Worm (Caenorhabditis elegans): ENCODE results near the gene ykt-6.
A peak's percentile ranks its signal among the peaks of the same experiment; 100 is the strongest.
"Not testable (repeated sequence)": the region's sequence is repeated elsewhere in the genome, so short reads cannot be mapped to it uniquely, and the experiment has no call there.

ykt-6 gene

ce11 chrIII:7239416-7239815 is 48.0 kb downstream of the ykt-6 start:
- TF ChIP-seq pag-3 (tag; optimal IDR thresholded peaks at IDR 0.05; ENCODE audit: borderline replicate concordance, insufficient read depth): no peak
- TF ChIP-seq nhr-85 (tag): no peak
- no peak for TF ChIP-seq lin-14 (GFP tag; optimal IDR thresholded peaks at IDR 0.05)
- no peak for TF ChIP-seq nhr-71 (tag; optimal IDR thresholded peaks at IDR 0.05)
- no peak for TF ChIP-seq unc-30 (tag; optimal IDR thresholded peaks at IDR 0.05)
- TF ChIP-seq lin-35 (GFP tag; optimal IDR thresholded peaks at IDR 0.05): no peak
- TF ChIP-seq mab-9 (GFP tag; IDR thresholded peaks at IDR 0.05): no peak
- TF ChIP-seq zip-4 (GFP tag; optimal IDR thresholded peaks at IDR 0.05): no peak
- no peak for TF ChIP-seq zag-1 (tag; optimal IDR thresholded peaks at IDR 0.05)

ce11 chrIII:7238727-7239126 is 48.7 kb downstream of the ykt-6 start, which contains the start of gene pars-1:
pars-1 (plus strand) TSS chrIII:7239027.
- no peak for TF ChIP-seq unc-130 (tag; optimal IDR thresholded peaks at IDR 0.05)
- TF ChIP-seq C34B4.2 (tag; optimal IDR thresholded peaks at IDR 0.05): no peak
- TF ChIP-seq sup-37 (GFP tag; optimal IDR thresholded peaks at IDR 0.05): no peak
- TF ChIP-seq egl-27 (tag; optimal IDR thresholded peaks at IDR 0.05): no peak
- TF ChIP-seq ceh-88 (GFP tag; IDR thresholded peaks at IDR 0.05): no peak
- no peak for TF ChIP-seq lsy-2 (tag; optimal IDR thresholded peaks at IDR 0.05)
- no peak for TF ChIP-seq nhr-85 (tag)
- TF ChIP-seq aly-2 (tag; optimal IDR thresholded peaks at IDR 0.05): no peak
- TF ChIP-seq egl-13 (tag; optimal IDR thresholded peaks at IDR 0.05): no peak
- TF ChIP-seq unc-86 (tag; optimal IDR thresholded peaks at IDR 0.05): no peak
- no peak for TF ChIP-seq dpl-1 (GFP tag; optimal IDR thresholded peaks at IDR 0.05)
- no peak for TF ChIP-seq snpc-4 (tag; optimal IDR thresholded peaks at IDR 0.05)
- TF ChIP-seq Y116A8C.19 (tag; optimal IDR thresholded peaks at IDR 0.05; ENCODE audit: borderline replicate concordance): no peak
- TF ChIP-seq isw-1 (GFP tag; IDR thresholded peaks at IDR 0.05): no peak
- no peak for TF ChIP-seq vab-15 (tag; optimal IDR thresholded peaks at IDR 0.05)
- TF ChIP-seq aha-1 (tag; optimal IDR thresholded peaks at IDR 0.05): no peak
- TF ChIP-seq fkh-8 (tag; optimal IDR thresholded peaks at IDR 0.05): no peak
- no peak for TF ChIP-seq sptf-1 (tag; optimal IDR thresholded peaks at IDR 0.05)
- TF ChIP-seq fos-1 (tag; optimal IDR thresholded peaks at IDR 0.05): no peak

ce11 chrIII:7237877-7238276 is 49.5 kb downstream of the ykt-6 start:
- peak in 1 of 2 experiments; percentile 24 for TF ChIP-seq efl-1 (optimal IDR thresholded peaks at IDR 0.05)
- not testable (repeated sequence) for TF ChIP-seq efl-1 (GFP tag; optimal IDR thresholded peaks at IDR 0.05 in 1 of 2)

Data from whole organism, L1 larva.